Worm (Caenorhabditis elegans) whole organism, L4 larva: ENCODE data around the gene nhr-277.

Source experiments
- F37D6.2 ChIP-seq: sonication (generic microtip); optimal IDR thresholded peaks from 2 replicates; lab custom pipeline; 2016; ENCODE audit warnings: mild to moderate bottlenecking, missing genetic modification characterization, missing compliant biosample characterization
- F49E8.2 ChIP-seq: sonication (generic microtip); optimal IDR thresholded peaks from 2 replicates; lab custom pipeline; 2016; ENCODE audit warnings: missing compliant biosample characterization, mild to moderate bottlenecking, missing genetic modification characterization, borderline replicate concordance
- T20F7.1 ChIP-seq: fragments of 200-800 bp; sonication (Bioruptor generic); optimal IDR thresholded peaks from 2 replicates; lab custom pipeline; 2018; ENCODE audit warnings: mild to moderate bottlenecking, missing genetic modification characterization, missing compliant biosample characterization
- T26A8.4 ChIP-seq: fragments of 200-800 bp; sonication (Bioruptor generic); IDR thresholded peaks from 2 replicates; pipeline ENCODE4 v1.3.6; 2022; ENCODE audit warnings: missing genetic modification characterization, missing compliant biosample characterization
- ZK546.5 ChIP-seq, 2 experiments: sonication (generic microtip); optimal IDR thresholded peaks; 2 replicates each; lab custom pipeline; 2017; ENCODE audit warnings: missing biosample characterization in 2 of 2, missing genetic modification characterization in 2 of 2
- aly-2 ChIP-seq: sonication (generic microtip); optimal IDR thresholded peaks from 2 replicates; lab custom pipeline; 2018; ENCODE audit warnings: missing biosample characterization, missing genetic modification characterization
- ceh-20 ChIP-seq: fragments of 200-800 bp; sonication (Bioruptor generic); IDR thresholded peaks from 2 replicates; pipeline ENCODE4 v1.3.6; 2022; ENCODE audit warnings: missing genetic modification reagents, missing genetic modification characterization, missing compliant biosample characterization
- ceh-82 ChIP-seq: sonication (generic microtip); optimal IDR thresholded peaks from 2 replicates; lab custom pipeline; 2017; ENCODE audit warnings: missing biosample characterization, missing genetic modification characterization
- ctbp-1 ChIP-seq: fragments of 200-800 bp; sonication (Bioruptor generic); IDR thresholded peaks from 2 replicates; pipeline ENCODE4 v1.3.6; 2022; ENCODE audit warnings: missing genetic modification reagents, missing genetic modification characterization, missing compliant biosample characterization
- daf-19 ChIP-seq: fragments of 200-800 bp; sonication (Bioruptor generic); conservative IDR thresholded peaks from 2 replicates; pipeline ENCODE4 v1.3.6; 2022; ENCODE audit warnings: missing genetic modification characterization, missing compliant biosample characterization
- dmd-6 ChIP-seq: fragments of 200-800 bp; sonication (Bioruptor generic); IDR thresholded peaks from 2 replicates; pipeline ENCODE4 v1.3.6; 2022; ENCODE audit warnings: missing genetic modification reagents, missing genetic modification characterization, missing compliant biosample characterization
- dpl-1 ChIP-seq: fragments of 150-350 bp; optimal IDR thresholded peaks from 2 replicates; lab custom pipeline; 2014; ENCODE audit warnings: missing biosample characterization, missing genetic modification reagents, missing genetic modification characterization
- duxl-1 ChIP-seq: sonication (generic microtip); optimal IDR thresholded peaks from 2 replicates; lab custom pipeline; 2016; ENCODE audit warnings: mild to moderate bottlenecking, missing genetic modification characterization, moderate library complexity, missing compliant biosample characterization; ENCODE audit not compliant: poor library complexity
- dve-1 ChIP-seq: sonication (generic microtip); optimal IDR thresholded peaks from 2 replicates; lab custom pipeline; 2017; ENCODE audit warnings: antibody characterized with exemption, mild to moderate bottlenecking, missing genetic modification characterization, missing compliant biosample characterization; ENCODE audit not compliant: insufficient read depth
- egl-27 ChIP-seq: sonication (generic microtip); optimal IDR thresholded peaks from 3 replicates; lab custom pipeline; 2017; ENCODE audit warnings: missing biosample characterization, missing genetic modification reagents, missing genetic modification characterization
- egl-43 ChIP-seq: fragments of 200-800 bp; sonication (Bioruptor generic); IDR thresholded peaks from 2 replicates; pipeline ENCODE4 v1.3.6; 2022; ENCODE audit warnings: missing genetic modification reagents, missing genetic modification characterization, missing compliant biosample characterization
- hif-1 ChIP-seq, 2 experiments: sonication (generic microtip); optimal IDR thresholded peaks; 2 replicates each; lab custom pipeline; 2016 to 2017; ENCODE audit warnings: missing compliant biosample characterization in 2 of 2, missing genetic modification characterization in 2 of 2, missing genetic modification reagents in 2 of 2, missing genotype in 2 of 2, mild to moderate bottlenecking in 1 of 2
- hlh-11 ChIP-seq: fragments of 200-800 bp; sonication (Bioruptor generic); optimal IDR thresholded peaks from 2 replicates; lab custom pipeline; 2018; ENCODE audit warnings: mild to moderate bottlenecking, missing genetic modification characterization, missing compliant biosample characterization
- hlh-30 ChIP-seq: sonication (generic microtip); optimal IDR thresholded peaks from 2 replicates; lab custom pipeline; 2017; ENCODE audit warnings: antibody characterized with exemption, mild to moderate bottlenecking, missing genetic modification characterization, missing compliant biosample characterization; ENCODE audit not compliant: insufficient read depth
- jun-1 ChIP-seq: fragments of 150-350 bp; optimal IDR thresholded peaks from 2 replicates; lab custom pipeline; 2014; ENCODE audit warnings: missing biosample characterization, missing genetic modification reagents, missing genetic modification characterization
- lim-7 ChIP-seq: fragments of 200-800 bp; sonication (Bioruptor generic); IDR thresholded peaks from 2 replicates; pipeline ENCODE4 v1.3.6; 2022; ENCODE audit warnings: missing genetic modification characterization, missing compliant biosample characterization
- lin-13 ChIP-seq: fragments of 150-350 bp; optimal IDR thresholded peaks from 2 replicates; lab custom pipeline; 2014; ENCODE audit warnings: missing biosample characterization, missing genetic modification reagents, missing genetic modification characterization
- lin-38 ChIP-seq: fragments of 200-800 bp; sonication (Bioruptor generic); IDR thresholded peaks from 2 replicates; pipeline ENCODE4 v1.3.6; 2022; ENCODE audit warnings: missing genetic modification reagents, missing genetic modification characterization, missing compliant biosample characterization
- lsy-2 ChIP-seq, 2 experiments: fragments of 150-350 bp in 1 of 2; sonication (generic microtip) in 1 of 2; optimal IDR thresholded peaks; 2 replicates each; lab custom pipeline; 2014 to 2017; ENCODE audit warnings: missing biosample characterization in 2 of 2, missing genetic modification characterization in 2 of 2
- mep-1 ChIP-seq: fragments of 150-350 bp; sonication (generic microtip); optimal IDR thresholded peaks from 3 replicates; lab custom pipeline; 2014; ENCODE audit warnings: missing biosample characterization, missing genetic modification characterization
- mes-2 ChIP-seq: sonication (generic microtip); optimal IDR thresholded peaks from 2 replicates; lab custom pipeline; 2016; ENCODE audit warnings: missing genotype, mild to moderate bottlenecking, missing genetic modification characterization, missing compliant biosample characterization; ENCODE audit not compliant: poor library complexity, severe bottlenecking
- mxl-3 ChIP-seq: fragments of 200-800 bp; sonication (Bioruptor generic); optimal IDR thresholded peaks from 2 replicates; lab custom pipeline; 2018; ENCODE audit warnings: mild to moderate bottlenecking, missing genetic modification characterization, missing compliant biosample characterization
- nhr-102 ChIP-seq: sonication (generic microtip); optimal IDR thresholded peaks from 2 replicates; lab custom pipeline; 2016; ENCODE audit warnings: mild to moderate bottlenecking, missing genetic modification characterization, moderate library complexity, missing compliant biosample characterization
- nhr-11 ChIP-seq: fragments of 150-350 bp; optimal IDR thresholded peaks from 2 replicates; lab custom pipeline; 2014; ENCODE audit warnings: missing biosample characterization, missing genetic modification characterization
- nhr-237 ChIP-seq: sonication (generic microtip); optimal IDR thresholded peaks from 2 replicates; lab custom pipeline; 2017; ENCODE audit warnings: missing biosample characterization, missing genetic modification characterization
- nhr-48 ChIP-seq: sonication (generic microtip); optimal IDR thresholded peaks from 2 replicates; lab custom pipeline; 2016; ENCODE audit warnings: mild to moderate bottlenecking, missing genetic modification characterization, missing compliant biosample characterization
- nhr-76 ChIP-seq: fragments of 150-350 bp; optimal IDR thresholded peaks from 2 replicates; lab custom pipeline; 2014; ENCODE audit warnings: missing biosample characterization, missing genetic modification characterization
- pha-4 ChIP-seq, 2 experiments: fragments of 150-350 bp in 1 of 2; fragments of 200-800 bp in 1 of 2; sonication (Bioruptor generic) in 1 of 2; IDR thresholded peaks in 1 of 2; optimal IDR thresholded peaks in 1 of 2; 2 replicates each; pipeline versions ENCODE4 v1.3.6 to Lab custom; 2014 to 2022; ENCODE audit warnings: missing genetic modification characterization in 2 of 2, missing genetic modification reagents in 2 of 2, missing biosample characterization in 1 of 2, missing compliant biosample characterization in 1 of 2
- pqm-1 ChIP-seq: sonication (generic microtip); optimal IDR thresholded peaks from 2 replicates; lab custom pipeline; 2017; ENCODE audit warnings: missing biosample characterization, missing genetic modification characterization
- rbr-2 ChIP-seq: sonication (generic microtip); optimal IDR thresholded peaks from 2 replicates; lab custom pipeline; 2016; ENCODE audit warnings: missing genotype, missing genetic modification characterization, missing compliant biosample characterization
- sdz-12 ChIP-seq: fragments of 200-800 bp; sonication (Bioruptor generic); optimal IDR thresholded peaks from 2 replicates; lab custom pipeline; 2018; ENCODE audit warnings: mild to moderate bottlenecking, missing genetic modification characterization, missing compliant biosample characterization
- skn-1 ChIP-seq: fragments of 150-350 bp; optimal IDR thresholded peaks from 2 replicates; lab custom pipeline; 2014; ENCODE audit warnings: missing biosample characterization, missing genetic modification characterization
- snpc-1.2 ChIP-seq: fragments of 200-800 bp; sonication (Bioruptor generic); IDR thresholded peaks from 2 replicates; pipeline ENCODE4 v1.3.6; 2022; ENCODE audit warnings: missing genetic modification reagents, missing genetic modification characterization, missing compliant biosample characterization
- spr-1 ChIP-seq: sonication (generic microtip); optimal IDR thresholded peaks from 2 replicates; lab custom pipeline; 2016; ENCODE audit warnings: mild to moderate bottlenecking, missing genetic modification characterization, missing compliant biosample characterization
- tra-1 ChIP-seq: fragments of 200-800 bp; sonication (Bioruptor generic); IDR thresholded peaks from 2 replicates; pipeline ENCODE4 v1.3.6; 2022; ENCODE audit warnings: missing genetic modification reagents, missing genetic modification characterization, missing compliant biosample characterization
- unc-130 ChIP-seq: sonication (generic microtip); optimal IDR thresholded peaks from 2 replicates; lab custom pipeline; 2016; ENCODE audit warnings: missing genetic modification reagents, missing genetic modification characterization, missing compliant biosample characterization
- unc-39 ChIP-seq: sonication (generic microtip); optimal IDR thresholded peaks from 2 replicates; lab custom pipeline; 2017; ENCODE audit warnings: missing biosample characterization, missing genetic modification characterization
- unc-62 ChIP-seq, 3 experiments: fragments of 150-350 bp in 1 of 3; sonication (generic microtip); optimal IDR thresholded peaks in 2 of 3; peaks in 1 of 3; 1 replicate in 1 of 3; 2 replicates in 2 of 3; lab custom pipeline; 2014 to 2017; ENCODE audit warnings: missing biosample characterization in 3 of 3, missing genetic modification characterization in 3 of 3, missing genetic modification reagents in 3 of 3, missing genotype in 1 of 3
- vab-7 ChIP-seq: fragments of 200-800 bp; sonication (Bioruptor generic); IDR thresholded peaks from 2 replicates; pipeline ENCODE4 v1.3.6; 2022; ENCODE audit warnings: missing genetic modification reagents, missing genetic modification characterization, missing compliant biosample characterization
- zag-1 ChIP-seq: fragments of 150-350 bp; optimal IDR thresholded peaks from 2 replicates; lab custom pipeline; 2014; ENCODE audit warnings: missing biosample characterization, missing genetic modification characterization
- ztf-11 ChIP-seq: fragments of 150-350 bp; optimal IDR thresholded peaks from 2 replicates; lab custom pipeline; 2014; ENCODE audit warnings: missing biosample characterization, missing genetic modification characterization
- ztf-7 ChIP-seq: fragments of 150-350 bp; optimal IDR thresholded peaks from 2 replicates; lab custom pipeline; 2014; ENCODE audit warnings: missing biosample characterization, missing genetic modification characterization

nhr-277 gene

DNA sequence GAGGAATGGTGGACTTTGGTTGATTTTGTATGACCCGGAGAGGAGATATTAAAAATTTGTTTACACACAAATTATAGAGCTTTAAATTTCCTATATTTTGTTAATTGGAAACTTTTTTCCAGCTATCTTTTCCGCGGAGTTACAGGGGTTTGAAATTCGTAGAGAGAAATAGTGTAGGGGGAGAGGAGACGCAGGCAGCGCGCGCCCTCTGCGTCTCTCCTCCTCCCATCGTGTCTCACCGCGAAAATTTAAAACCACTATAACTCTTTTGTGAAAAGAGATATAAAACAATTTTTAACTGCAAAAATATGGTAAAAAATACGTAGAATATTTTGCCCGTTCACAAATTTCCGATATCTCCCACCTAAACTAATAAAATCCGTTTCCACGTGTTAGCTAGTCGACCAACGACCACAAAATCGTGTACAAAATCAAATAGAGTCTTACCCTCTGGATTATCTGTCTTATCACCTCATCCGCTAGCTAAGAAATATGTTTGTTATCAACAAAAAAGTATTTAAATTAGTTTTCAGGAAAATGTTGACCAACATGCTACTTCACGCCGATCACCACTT lies at the start of gene nhr-277:
Gene nhr-277, plus strand, starts transcription at position 525 of the 575 bp plus-strand sequence.
- TF ChIP-seq skn-1 (tag; lab: Kevin White, UChicago) (no peak), ctbp-1 (GFP tag; lab: Robert Waterston, UW) (no peak), T26A8.4 (GFP tag; lab: Robert Waterston, UW) (no peak), ceh-82 (tag; lab: Kevin White, UChicago) (no peak), mxl-3 (GFP tag; lab: Kevin White, UChicago) (no peak), snpc-1.2 (GFP tag; lab: Robert Waterston, UW) (no peak), duxl-1 (tag; lab: Kevin White, UChicago) (no peak), unc-39 (no peak), egl-27 (tag; lab: Kevin White, UChicago) (no peak), sdz-12 (GFP tag; lab: Kevin White, UChicago) (no peak), nhr-237 (tag; lab: Kevin White, UChicago) (no peak), vab-7 (GFP tag; lab: Robert Waterston, UW) (no peak), zag-1 (tag; lab: Kevin White, UChicago) (no peak), ceh-20 (GFP tag; lab: Robert Waterston, UW) (no peak), ztf-7 (no peak), nhr-11 (no peak), jun-1 (no peak)
- TF ChIP-seq, all 104 proteins: peak for 0

DNA sequence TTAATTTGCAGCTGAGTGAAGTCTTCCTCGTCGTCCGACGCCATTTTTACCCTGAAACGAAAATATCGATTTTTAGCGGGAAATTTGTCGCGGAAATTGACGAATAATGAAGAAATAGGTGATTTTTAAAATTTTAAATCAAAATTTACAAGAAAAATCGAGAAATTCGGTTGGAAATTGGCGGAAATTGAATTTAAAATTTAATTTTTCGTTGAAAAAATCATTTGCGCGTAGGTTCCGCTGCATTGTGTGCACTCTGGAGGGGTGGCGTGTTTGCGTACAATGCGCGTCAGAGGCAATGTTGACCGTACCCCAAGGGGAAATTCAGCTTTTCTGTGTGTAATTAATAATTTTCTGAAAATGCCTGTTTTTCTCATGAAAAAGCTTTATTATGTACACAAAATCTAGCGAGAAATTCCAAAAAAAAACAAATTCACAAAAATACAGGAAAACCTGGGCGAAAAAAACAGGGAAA lies 38.8 kb upstream of the nhr-277 start, which contains the start of gene Y94H6A.5:
Gene Y94H6A.5, minus strand, starts transcription at position 51 of the 475 bp plus-strand sequence.
- TF ChIP-seq lsy-2 (tag; optimal IDR thresholded peaks at IDR 0.05; lab: Kevin White, UChicago) (peak; percentile 55 to 97), unc-130 (peak; percentile 30), lim-7 (no peak), pqm-1 (tag; lab: Kevin White, UChicago) (no peak), lin-13 (GFP tag; lab: Kevin White, UChicago) (peak; percentile 80), daf-19 (GFP tag; lab: Robert Waterston, UW) (no peak), duxl-1 (tag; lab: Kevin White, UChicago) (peak; percentile 27), T26A8.4 (GFP tag; lab: Robert Waterston, UW) (peak; percentile 61), dve-1 (tag; lab: Kevin White, UChicago) (peak; percentile 17), dpl-1 (GFP tag; lab: Kevin White, UChicago) (peak; percentile 52), egl-27 (tag; lab: Kevin White, UChicago) (no peak), F49E8.2 (no peak), nhr-48 (tag; lab: Kevin White, UChicago) (no peak), unc-62 (GFP tag; optimal IDR thresholded peaks at IDR 0.05 in 1 of 2; lab: Kevin White, UChicago) (peak in 1 of 2 experiments; percentile 81), unc-62 (tag; optimal IDR thresholded peaks at IDR 0.05; lab: Kevin White, UChicago) (no peak), lin-38 (GFP tag; lab: Robert Waterston, UW) (peak; percentile 55), spr-1 (no peak), ztf-11 (tag; lab: Kevin White, UChicago) (no peak), nhr-76 (no peak), F37D6.2 (tag; lab: Kevin White, UChicago) (peak; percentile 19), ZK546.5 (tag; optimal IDR thresholded peaks at IDR 0.05; lab: Kevin White, UChicago) (no peak), rbr-2 (peak; percentile 39), T20F7.1 (GFP tag; lab: Kevin White, UChicago) (no peak), nhr-102 (peak; percentile 16), mep-1 (tag; lab: Kevin White, UChicago) (peak; percentile 45), hlh-11 (tag; lab: Kevin White, UChicago) (peak; percentile 25), hlh-30 (peak; percentile 55), mes-2 (peak; percentile 86), egl-43 (no peak), pha-4 (GFP tag; IDR thresholded peaks at IDR 0.05; lab: Robert Waterston, UW) (peak; percentile 16; the same call in 1 of the 2 replicates), pha-4 (tag; optimal IDR thresholded peaks at IDR 0.05; lab: Kevin White, UChicago) (no peak), hif-1 (tag; optimal IDR thresholded peaks at IDR 0.05; lab: Kevin White, UChicago) (peak in 1 of 2 experiments; percentile 55), ceh-20 (GFP tag; lab: Robert Waterston, UW) (0 out of 2 replicates have a peak, but pooled peaks have one; percentile 25), dmd-6 (GFP tag; lab: Robert Waterston, UW) (peak; percentile 15; the same call in 1 of the 2 replicates), tra-1 (GFP tag; lab: Robert Waterston, UW) (no peak), zag-1 (tag; lab: Kevin White, UChicago) (no peak), aly-2 (tag; lab: Kevin White, UChicago) (no peak)
